Fruit fly (Drosophila melanogaster) S2 (cell line): Measurements from ENCODE around the gene CG13124.
A peak's percentile ranks its signal among the peaks of the same experiment; 100 is the strongest.

Experiments
- CG8478 ChIP-seq: fragments of >200 bp; optimal IDR thresholded peaks from 2 replicates; lab custom pipeline; 2018
- CTCF ChIP-seq, 2 experiments: fragments of >200 bp; optimal IDR thresholded peaks; 2 replicates each; lab custom pipeline; 2018

Gene CG13124

DNA sequence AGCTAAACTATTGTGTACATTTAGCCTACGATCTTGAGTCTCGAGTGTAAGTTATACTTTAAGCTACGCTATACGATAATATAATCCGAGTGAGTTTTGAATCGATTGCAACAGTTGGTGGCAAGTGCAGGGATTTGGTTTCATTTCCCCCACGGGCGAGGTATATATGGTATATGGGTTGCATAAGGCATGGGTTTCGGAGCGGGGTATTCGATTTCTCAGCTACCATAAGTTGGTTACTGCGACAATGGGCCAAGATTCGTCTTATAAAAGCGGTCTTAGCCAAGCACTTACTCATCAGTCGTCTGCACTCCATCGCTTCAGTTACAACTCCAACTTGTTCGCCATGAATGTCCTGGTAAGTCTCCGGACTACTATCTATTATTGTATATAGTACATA lies 21.8 kb upstream of the CG13124 start, which contains the start of gene CG42367:
Gene CG42367, plus strand, starts transcription at position 301 of the 400 bp plus-strand sequence.
- TF ChIP-seq CG8478 (no peak), CTCF (optimal IDR thresholded peaks at IDR 0.05; lab: Kevin White, UChicago) (no peak)

DNA sequence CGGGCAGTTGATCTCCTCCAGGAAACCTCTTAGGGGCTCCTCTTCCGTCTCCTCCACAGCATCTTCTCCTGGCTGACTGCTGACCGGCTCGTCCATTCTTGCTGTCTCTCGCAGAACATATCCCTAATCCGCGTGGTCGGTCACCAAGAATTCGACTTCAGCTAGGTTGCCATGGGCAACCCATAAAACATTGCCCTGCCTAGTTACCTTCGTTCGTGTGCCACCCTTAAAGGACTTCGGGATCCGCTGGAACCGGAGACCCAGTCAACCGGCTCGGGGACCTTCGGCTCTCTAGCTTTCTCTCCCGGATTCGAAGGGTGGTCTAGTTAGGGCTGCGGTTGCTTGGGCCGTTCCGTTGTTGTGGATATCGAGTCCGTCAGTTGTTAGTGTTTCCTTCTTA lies 16.3 kb upstream of the CG13124 start, which contains the start of the genes TbCMF46 and CG42366:
Gene TbCMF46, minus strand, starts transcription at position 101 of the 400 bp plus-strand sequence.
Gene CG42366, plus strand, starts transcription at position 397 of the 400 bp plus-strand sequence.
- TF ChIP-seq CG8478 = no peak
- no peak for TF ChIP-seq CTCF (optimal IDR thresholded peaks at IDR 0.05; lab: Kevin White, UChicago)

DNA sequence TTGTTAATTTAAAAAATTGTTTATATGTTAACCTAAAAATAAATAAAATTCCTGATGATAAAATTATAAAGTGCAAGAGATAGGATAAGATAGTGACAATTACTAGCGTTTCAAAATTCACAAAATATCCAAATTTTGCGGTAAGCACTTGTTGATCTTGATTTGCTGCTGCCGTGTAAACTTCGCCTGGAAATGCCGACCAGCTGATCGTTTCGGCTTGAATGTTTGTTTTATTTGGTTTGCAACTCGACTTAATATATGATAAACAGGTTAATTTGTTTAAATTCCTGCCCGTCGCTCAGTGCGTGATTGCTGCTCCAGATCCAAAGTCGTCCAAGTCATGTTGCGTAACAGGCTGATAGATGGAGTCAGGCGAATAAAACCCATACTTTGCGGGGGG lies 13.0 kb upstream of the CG13124 start, which contains the start of gene CG4592:
Gene CG4592, plus strand, starts transcription at position 233 of the 400 bp plus-strand sequence.
- TF ChIP-seq CTCF (optimal IDR thresholded peaks at IDR 0.05; lab: Kevin White, UChicago) (no peak), CG8478 (no peak)

DNA sequence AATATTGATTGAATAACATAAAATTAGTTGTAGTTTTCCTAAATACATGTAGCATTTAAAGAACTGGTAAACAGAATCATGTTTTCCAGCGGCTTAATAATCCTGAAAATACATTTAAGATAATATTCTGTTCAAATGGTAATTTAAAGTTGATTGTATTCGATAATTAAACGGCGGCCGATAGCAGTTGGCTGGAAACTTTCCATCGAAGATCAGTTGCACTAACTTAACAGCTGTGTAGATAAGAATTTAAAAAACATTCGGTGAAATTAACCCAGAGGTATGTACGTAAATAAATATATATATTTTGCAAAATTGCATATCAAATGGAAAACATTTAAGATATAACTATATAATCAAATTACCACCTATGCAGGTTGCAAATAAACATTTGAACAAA lies 11.5 kb upstream of the CG13124 start, which contains the start of gene CG4594:
Gene CG4594, plus strand, starts transcription at position 212 of the 400 bp plus-strand sequence.
- TF ChIP-seq CG8478 = no peak
- TF ChIP-seq CTCF (optimal IDR thresholded peaks at IDR 0.05; lab: Kevin White, UChicago) = no peak

DNA sequence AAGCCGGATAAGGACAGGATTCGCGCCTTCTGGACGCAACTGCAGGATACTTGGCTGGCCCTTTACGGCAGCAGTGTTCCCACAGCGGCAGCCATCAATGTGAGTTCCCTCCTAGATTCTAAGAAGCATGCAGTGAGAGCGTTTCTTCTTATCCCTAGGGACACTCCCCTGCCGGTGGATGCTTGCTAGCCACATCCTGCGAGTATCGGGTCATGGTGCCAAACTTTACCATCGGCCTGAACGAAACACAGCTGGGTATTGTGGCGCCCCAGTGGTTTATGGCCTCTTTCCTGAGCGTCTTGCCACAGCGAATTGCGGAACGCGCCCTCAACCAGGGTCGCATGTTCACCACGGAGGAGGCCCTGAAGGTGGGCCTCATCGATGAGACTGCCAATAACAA lies 10.8 kb upstream of the CG13124 start:
- TF ChIP-seq CTCF (optimal IDR thresholded peaks at IDR 0.05; lab: Kevin White, UChicago) (no peak), CG8478 (no peak)

DNA sequence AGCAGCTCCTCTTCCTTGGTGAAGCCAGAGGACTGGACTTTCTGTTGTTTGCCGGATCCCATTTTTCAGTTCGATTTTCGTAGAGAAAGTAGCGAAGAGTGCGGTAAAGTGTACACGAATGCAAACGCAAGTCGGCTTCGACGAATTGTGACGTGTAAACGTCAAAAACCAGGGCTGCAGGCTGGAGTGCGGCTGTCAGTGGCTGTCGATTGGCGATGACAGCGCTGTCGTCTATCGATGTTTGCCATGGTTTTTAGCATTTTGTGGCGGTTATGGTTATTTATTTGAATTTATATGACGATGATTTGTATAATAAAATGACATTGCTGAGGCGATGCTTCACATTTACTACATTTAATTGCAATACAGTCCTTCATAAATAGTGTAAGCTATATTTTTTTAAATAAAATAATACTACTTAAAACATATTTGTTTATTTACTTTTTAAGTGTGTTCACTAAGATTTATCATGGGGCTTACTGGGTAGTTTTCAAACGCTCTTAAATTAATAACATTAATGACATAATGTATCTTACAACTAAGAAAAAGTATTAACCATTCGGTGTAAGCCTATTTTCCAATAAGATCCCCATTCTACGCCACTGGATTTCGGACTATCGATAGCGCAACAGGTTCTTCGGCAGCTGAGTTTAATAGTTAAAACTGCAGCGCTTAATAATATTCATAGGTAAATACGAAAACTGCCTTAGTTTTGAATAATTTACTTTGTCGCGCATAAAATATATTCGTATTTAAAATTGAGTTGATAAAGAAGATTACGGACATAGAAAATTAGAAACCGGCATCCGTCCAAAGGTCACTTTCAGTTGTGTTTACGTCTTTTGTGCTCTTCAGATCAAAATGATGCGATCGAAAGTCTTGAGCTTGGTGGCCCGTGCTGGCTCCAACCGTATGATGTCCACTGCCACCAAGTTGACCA lies 9.9 kb upstream of the CG13124 start, which contains the start of the genes CG5885 and CG4598:
Gene CG5885, minus strand, starts transcription at position 311 of the 940 bp plus-strand sequence.
Gene CG4598, plus strand, starts transcription at position 599 of the 940 bp plus-strand sequence.
- TF ChIP-seq CG8478 = no peak
- TF ChIP-seq CTCF (optimal IDR thresholded peaks at IDR 0.05; lab: Kevin White, UChicago) = peak in 1 of 2 experiments; percentile 29

DNA sequence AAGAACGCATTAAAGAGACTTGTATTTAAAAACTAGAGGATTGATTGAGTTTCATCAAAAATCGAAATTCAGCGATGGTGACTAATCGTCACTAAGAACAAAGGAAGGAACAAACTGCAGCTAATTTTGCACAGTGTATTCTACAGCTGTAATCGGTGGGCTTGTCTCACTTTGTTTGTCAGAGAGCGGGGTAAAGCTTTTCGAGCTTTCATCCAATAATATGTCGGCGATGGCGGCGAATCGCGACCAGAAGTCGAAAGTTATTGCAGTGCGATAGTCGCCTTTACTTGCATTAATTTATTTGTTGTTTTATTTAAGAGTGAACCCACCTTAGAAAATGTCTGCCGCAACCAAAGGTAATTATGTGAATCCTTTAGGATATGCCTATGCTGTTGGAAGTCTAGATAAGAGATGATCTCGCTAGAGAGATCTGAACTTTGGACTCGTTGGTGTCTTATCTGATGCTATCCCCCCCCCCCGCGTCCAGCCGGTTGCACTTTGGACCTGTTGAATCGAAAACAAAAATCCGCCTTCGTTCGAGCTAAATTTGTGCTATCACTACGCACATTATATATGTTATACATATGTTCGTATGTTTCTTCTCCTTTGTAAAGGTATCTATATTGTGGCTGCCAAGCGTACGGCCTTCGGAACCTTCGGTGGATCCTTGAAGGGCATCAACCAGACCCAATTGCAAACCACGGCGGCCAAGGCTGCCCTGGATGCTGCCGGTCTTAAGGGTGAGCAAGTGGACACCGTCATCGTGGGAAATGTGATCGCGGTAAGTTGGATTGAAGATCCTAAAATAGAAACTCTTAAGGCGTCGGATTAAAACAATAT lies 6.8 kb upstream of the CG13124 start, which contains the start of gene yip2:
Gene yip2, plus strand, starts transcription at position 243 of the 840 bp plus-strand sequence.
- TF ChIP-seq CG8478 = no peak
- TF ChIP-seq CTCF (optimal IDR thresholded peaks at IDR 0.05; lab: Kevin White, UChicago) = no peak

DNA sequence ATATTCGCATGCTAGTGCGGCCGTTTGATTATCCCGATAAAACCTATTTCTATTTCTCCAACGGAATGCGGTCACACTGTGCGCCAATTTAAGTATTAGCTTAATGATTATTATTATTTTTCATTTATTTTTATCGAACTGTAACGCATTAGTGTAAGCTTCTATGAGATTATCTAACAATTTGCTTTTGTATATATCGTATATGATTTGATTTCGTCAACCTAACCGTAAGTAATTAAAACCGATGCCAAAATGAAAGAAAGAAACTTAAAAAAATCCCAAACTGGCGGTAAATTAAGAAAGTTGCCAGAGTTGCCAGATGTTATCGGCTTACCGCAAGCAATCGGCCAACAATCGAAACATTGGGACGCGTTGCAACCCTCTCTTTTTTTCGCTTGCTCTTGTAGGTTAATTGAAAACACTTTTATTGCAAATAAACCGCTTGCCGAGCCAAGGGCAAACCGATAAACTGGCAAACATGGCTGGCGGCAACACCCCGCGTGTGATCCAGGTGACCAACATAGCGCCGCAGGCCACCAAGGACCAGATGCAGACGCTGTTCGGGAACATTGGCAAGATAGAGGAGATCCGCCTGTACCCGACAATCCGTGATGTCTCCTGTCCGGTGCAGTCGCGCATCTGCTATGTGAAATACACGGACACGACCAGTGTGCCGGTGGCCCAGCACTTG lies 4.3 kb upstream of the CG13124 start, which contains the start of the genes Etl1 and Srp54:
Gene Etl1, minus strand, starts transcription at position 39 of the 691 bp plus-strand sequence.
Gene Srp54, plus strand, starts transcription at position 342 of the 691 bp plus-strand sequence.
- no peak for TF ChIP-seq CTCF (optimal IDR thresholded peaks at IDR 0.05; lab: Kevin White, UChicago)
- no peak for TF ChIP-seq CG8478

DNA sequence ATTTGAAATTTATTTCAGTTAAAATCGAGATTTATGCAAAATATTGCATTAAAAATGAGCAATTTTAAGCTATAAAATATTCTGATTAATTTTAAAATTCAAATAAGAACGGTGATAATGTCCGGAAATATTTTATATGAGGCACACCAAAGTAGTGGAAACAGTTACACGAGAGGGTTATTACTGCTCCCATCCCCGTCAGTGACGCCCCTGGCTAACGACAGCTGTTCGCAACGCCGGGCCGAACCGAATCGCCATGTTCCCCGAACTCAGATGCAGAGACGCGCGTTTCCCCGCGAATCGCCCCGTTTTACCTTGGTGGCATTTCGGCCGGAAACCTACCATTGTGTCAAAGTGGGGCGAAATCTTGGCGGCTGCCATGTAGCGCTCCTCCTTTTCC lies 3.4 kb upstream of the CG13124 start:
- TF ChIP-seq CTCF (optimal IDR thresholded peaks at IDR 0.05; lab: Kevin White, UChicago) = no peak

DNA sequence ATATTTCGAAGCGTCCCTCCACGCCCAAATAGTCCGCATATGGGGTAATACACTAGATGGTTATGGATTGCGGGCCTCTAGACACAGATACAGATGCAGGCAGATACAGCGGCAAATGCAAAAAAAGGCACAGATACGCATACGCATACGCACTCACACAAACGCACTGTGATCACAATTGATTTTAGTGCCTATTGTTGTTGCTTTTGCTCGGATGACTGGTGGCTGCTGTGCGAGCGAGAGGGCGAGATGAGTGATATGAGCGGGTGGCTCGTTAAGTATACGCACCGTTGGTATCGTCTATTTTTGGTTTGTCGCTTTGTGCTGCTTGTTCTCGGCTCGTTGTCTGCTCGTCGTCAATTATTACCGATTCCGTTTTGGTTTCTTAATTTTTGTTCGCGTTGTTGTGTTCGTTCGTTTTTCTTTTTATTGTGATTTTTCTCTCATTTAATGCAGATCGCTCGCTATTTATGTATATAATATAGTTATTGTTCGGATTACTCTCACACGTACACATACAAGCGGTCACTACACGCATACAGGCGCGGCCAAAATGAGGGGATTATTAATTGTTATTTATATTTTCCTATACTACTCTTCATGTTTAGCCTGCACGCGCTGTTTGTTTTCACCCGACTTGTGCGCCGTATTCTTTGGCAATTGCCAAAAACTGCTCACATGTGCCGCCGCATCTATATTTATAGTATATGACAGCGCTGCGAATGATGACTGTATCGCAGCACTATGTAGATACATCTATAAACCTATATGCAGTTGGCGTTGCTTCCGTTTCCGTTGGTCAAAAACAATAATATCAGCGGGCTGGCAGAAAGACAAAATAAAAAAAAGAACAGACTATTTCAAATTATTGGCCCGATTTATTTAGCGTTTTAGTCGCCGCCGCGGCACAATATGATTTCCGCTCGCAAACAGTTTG lies 845 bp downstream of the CG13124 start:
- no peak for TF ChIP-seq CTCF (optimal IDR thresholded peaks at IDR 0.05; lab: Kevin White, UChicago)
- no peak for TF ChIP-seq CG8478

DNA sequence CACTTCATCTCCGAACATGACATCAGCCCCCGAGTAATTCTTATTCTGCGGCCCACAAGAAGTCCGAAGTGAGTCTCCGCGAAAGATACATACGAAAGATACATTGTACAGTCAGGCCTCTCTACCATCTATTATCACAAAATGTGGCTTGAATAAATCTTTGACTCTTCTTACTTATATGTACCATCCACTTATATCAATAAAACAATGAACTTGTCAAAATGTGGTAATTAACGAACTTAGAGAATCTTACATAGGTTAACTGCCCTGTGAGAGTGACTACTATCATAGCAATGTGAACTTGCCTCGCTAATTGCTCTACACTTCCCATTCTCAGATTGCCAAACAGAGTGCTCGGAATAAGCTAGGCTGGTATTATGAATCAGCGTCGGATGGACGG lies 1.8 kb downstream of the CG13124 start:
- no peak for TF ChIP-seq CTCF (optimal IDR thresholded peaks at IDR 0.05; lab: Kevin White, UChicago)
- no peak for TF ChIP-seq CG8478

DNA sequence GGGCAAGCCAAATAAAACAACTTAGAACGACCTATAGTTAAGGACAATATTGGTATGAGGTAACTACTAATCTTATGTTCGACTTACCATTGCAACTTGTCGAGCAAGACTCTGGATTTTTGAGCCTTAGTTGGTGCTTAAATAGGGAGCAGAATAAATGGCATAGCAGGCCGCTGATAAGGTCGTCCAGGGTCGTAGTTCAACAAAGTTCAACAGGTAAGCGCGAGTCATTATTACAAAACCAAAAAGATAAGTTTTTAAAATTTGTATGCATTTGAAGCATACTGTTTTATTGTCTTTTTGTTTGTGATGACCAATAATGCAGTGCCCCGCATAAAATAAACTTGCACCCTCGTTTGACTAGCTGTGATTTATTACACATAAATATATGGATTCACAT lies 5.4 kb downstream of the CG13124 start, which contains the start of gene Muc30E:
Gene Muc30E, minus strand, starts transcription at position 101 of the 400 bp plus-strand sequence.
- TF ChIP-seq CG8478 = no peak
- no peak for TF ChIP-seq CTCF (optimal IDR thresholded peaks at IDR 0.05; lab: Kevin White, UChicago)

DNA sequence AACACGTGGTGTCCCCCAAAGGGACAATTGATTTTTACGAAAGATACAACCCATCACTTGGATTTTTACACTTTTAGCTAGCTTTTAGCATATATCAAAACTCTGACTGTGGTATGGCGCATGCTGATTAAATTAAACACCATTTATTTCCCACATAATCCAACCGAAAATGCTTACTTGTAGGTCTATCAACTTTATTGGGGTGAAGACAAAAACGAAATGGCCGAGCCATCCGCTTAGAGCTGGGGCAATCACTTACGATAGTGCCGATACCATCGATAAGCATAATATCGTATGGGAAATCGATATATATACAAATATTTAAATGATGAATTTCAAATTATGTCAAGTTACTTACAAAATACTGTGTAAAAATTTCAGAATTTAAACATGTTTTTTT lies 11.1 kb downstream of the CG13124 start, which contains the start of gene RpS2:
Gene RpS2, minus strand, starts transcription at position 257 of the 400 bp plus-strand sequence.
- TF ChIP-seq CG8478 = no peak
- TF ChIP-seq CTCF (optimal IDR thresholded peaks at IDR 0.05; lab: Kevin White, UChicago) = peak in 1 of 2 experiments; percentile 33
